Worm (Caenorhabditis elegans): Measurements from ENCODE around the gene znf-782.

DNA sequence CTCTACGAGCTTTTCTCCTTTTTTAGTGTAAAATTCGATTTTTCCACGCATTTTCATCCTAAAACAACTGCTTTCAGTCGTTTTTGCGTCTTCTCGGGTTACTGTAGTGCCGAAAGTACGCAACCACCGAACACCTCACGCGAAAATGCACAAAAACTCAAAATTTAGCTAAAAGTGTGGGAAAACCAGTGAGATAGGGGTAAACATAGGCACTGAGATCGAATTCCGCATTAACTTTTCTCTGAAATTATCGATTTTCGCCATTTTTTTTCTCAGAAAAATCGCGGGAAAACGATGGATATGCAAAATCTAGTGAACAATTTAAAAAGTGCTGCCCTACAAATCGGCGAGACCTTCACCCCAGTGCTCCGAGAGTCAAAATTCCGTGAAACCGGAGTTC, 57.1 kb downstream of the znf-782 start, which contains the start of gene atg-3:
- TF ChIP-seq hlh-13 (GFP tag; optimal IDR thresholded peaks at IDR 0.05) (no peak), pha-4 (tag; optimal IDR thresholded peaks at IDR 0.05) (no peak), unc-3 (GFP tag; conservative IDR thresholded peaks at IDR 0.05) (no peak), unc-3 (tag; optimal IDR thresholded peaks at IDR 0.05) (no peak), ceh-2 (tag; optimal IDR thresholded peaks at IDR 0.05) (no peak), K09A11.1 (tag; optimal IDR thresholded peaks at IDR 0.05; ENCODE audit: insufficient read depth) (no peak), nhr-232 (tag; optimal IDR thresholded peaks at IDR 0.05) (no peak), sox-2 (GFP tag; IDR thresholded peaks at IDR 0.05) (no peak)
